Worm (Caenorhabditis elegans): ENCODE results near the gene K12B6.4.

DNA sequence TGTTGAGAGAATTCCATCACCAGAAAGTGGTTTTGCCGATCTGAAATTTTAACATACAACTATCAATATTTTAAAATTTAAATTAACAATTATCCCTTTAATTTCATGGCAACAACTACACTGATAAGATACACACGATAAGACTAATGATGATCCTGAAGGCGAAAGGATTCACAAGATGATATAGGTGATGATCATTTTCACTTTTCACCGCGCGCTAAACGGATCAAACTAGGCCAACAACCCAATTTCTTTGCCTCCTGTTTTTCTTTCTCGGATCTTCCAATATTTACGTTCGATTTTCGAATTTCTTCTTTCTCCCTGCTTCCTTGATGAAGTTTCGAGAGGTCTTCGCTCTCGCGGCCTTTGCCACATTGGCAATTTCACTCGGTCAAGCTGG, 21.9 kb downstream of the K12B6.4 start, which contains the start of gene K08B12.1:
- TF ChIP-seq mdl-1 (tag; optimal IDR thresholded peaks at IDR 0.05) = no peak
- TF ChIP-seq nhr-237 (tag; optimal IDR thresholded peaks at IDR 0.05) = no peak
- TF ChIP-seq lin-11 (tag; optimal IDR thresholded peaks at IDR 0.05) = no peak
- no peak for TF ChIP-seq unc-62 (GFP tag; optimal IDR thresholded peaks at IDR 0.05)
- no peak for TF ChIP-seq nhr-11 (tag; optimal IDR thresholded peaks at IDR 0.05)
- no peak for TF ChIP-seq nhr-77 (tag; optimal IDR thresholded peaks at IDR 0.05)
- no peak for TF ChIP-seq lin-13 (GFP tag; optimal IDR thresholded peaks at IDR 0.05)
- TF ChIP-seq ceh-16 (tag; optimal IDR thresholded peaks at IDR 0.05) = no peak
- no peak for TF ChIP-seq snpc-4 (tag; optimal IDR thresholded peaks at IDR 0.05)
